Fruit fly (Drosophila melanogaster): Measurements from ENCODE around the gene CG5646.

CG5646 gene

dm6 chr3R:27561114-27561513, at the start of gene CG5646:
CG5646 (minus strand) TSS chr3R:27561319.
- TF ChIP-seq pan (optimal IDR thresholded peaks at IDR 0.05) (no peak), psq (optimal IDR thresholded peaks at IDR 0.05) (no peak)

dm6 chr3R:27610622-27611021, 49.5 kb upstream of the CG5646 start:
- no peak for TF ChIP-seq usp (GFP tag; optimal IDR thresholded peaks at IDR 0.05)
- TF ChIP-seq EcR (GFP tag; optimal IDR thresholded peaks at IDR 0.05), result no peak
- TF ChIP-seq pan (optimal IDR thresholded peaks at IDR 0.05), result no peak
- no peak for TF ChIP-seq Dll (optimal IDR thresholded peaks at IDR 0.05)
- TF ChIP-seq psq (optimal IDR thresholded peaks at IDR 0.05), result no peak

- TF ChIP-seq usp (GFP tag; optimal IDR thresholded peaks at IDR 0.05) (no peak), pan (optimal IDR thresholded peaks at IDR 0.05) (no peak), CG8478 (optimal IDR thresholded peaks at IDR 0.05) (no peak), psq (optimal IDR thresholded peaks at IDR 0.05) (no peak), EcR (GFP tag; optimal IDR thresholded peaks at IDR 0.05) (no peak), Dll (optimal IDR thresholded peaks at IDR 0.05) (no peak)
Observed at dm6 chr3R:27609118-27610042, 48.3 kb upstream of the CG5646 start.

- no peak for TF ChIP-seq usp (GFP tag; optimal IDR thresholded peaks at IDR 0.05)
- no peak for TF ChIP-seq EcR (GFP tag; optimal IDR thresholded peaks at IDR 0.05)
- TF ChIP-seq CG8478 (optimal IDR thresholded peaks at IDR 0.05), result no peak
- no peak for TF ChIP-seq pan (optimal IDR thresholded peaks at IDR 0.05)
- TF ChIP-seq psq (optimal IDR thresholded peaks at IDR 0.05), result no peak
- TF ChIP-seq Dll (optimal IDR thresholded peaks at IDR 0.05), result no peak
Observed at dm6 chr3R:27608536-27608935, 47.4 kb upstream of the CG5646 start.

- TF ChIP-seq CG8478 (optimal IDR thresholded peaks at IDR 0.05), result no peak
- no peak for TF ChIP-seq EcR (GFP tag; optimal IDR thresholded peaks at IDR 0.05)
- TF ChIP-seq Dll (optimal IDR thresholded peaks at IDR 0.05), result no peak
- no peak for TF ChIP-seq pan (optimal IDR thresholded peaks at IDR 0.05)
- TF ChIP-seq usp (GFP tag; optimal IDR thresholded peaks at IDR 0.05), result no peak
- no peak for TF ChIP-seq psq (optimal IDR thresholded peaks at IDR 0.05)
Observed at dm6 chr3R:27608000-27608399, 46.9 kb upstream of the CG5646 start.

dm6 chr3R:27607218-27607929, 46.3 kb upstream of the CG5646 start, which contains the start of the genes dsd and Tusp:
dsd (minus strand) TSS chr3R:27607396.
Tusp (plus strand) TSS chr3R:27607879.
- TF ChIP-seq usp (GFP tag; optimal IDR thresholded peaks at IDR 0.05) (no peak), Dll (optimal IDR thresholded peaks at IDR 0.05) (no peak), psq (optimal IDR thresholded peaks at IDR 0.05) (no peak), CG8478 (optimal IDR thresholded peaks at IDR 0.05) (no peak), EcR (GFP tag; optimal IDR thresholded peaks at IDR 0.05) (no peak), pan (optimal IDR thresholded peaks at IDR 0.05) (no peak)

- TF ChIP-seq EcR (GFP tag; optimal IDR thresholded peaks at IDR 0.05), result no peak
- TF ChIP-seq pan (optimal IDR thresholded peaks at IDR 0.05), result no peak
- no peak for TF ChIP-seq psq (optimal IDR thresholded peaks at IDR 0.05)
- no peak for TF ChIP-seq Dll (optimal IDR thresholded peaks at IDR 0.05)
Observed at dm6 chr3R:27605534-27606250, 44.6 kb upstream of the CG5646 start.

dm6 chr3R:27604636-27605443, 43.7 kb upstream of the CG5646 start:
- no peak for TF ChIP-seq psq (optimal IDR thresholded peaks at IDR 0.05)
- no peak for TF ChIP-seq pan (optimal IDR thresholded peaks at IDR 0.05)
- TF ChIP-seq CG8478 (optimal IDR thresholded peaks at IDR 0.05), result no peak
- no peak for TF ChIP-seq EcR (GFP tag; optimal IDR thresholded peaks at IDR 0.05)

- TF ChIP-seq EcR (GFP tag; optimal IDR thresholded peaks at IDR 0.05) (no peak), psq (optimal IDR thresholded peaks at IDR 0.05) (no peak), Dll (optimal IDR thresholded peaks at IDR 0.05) (no peak), CG8478 (optimal IDR thresholded peaks at IDR 0.05) (no peak), usp (GFP tag; optimal IDR thresholded peaks at IDR 0.05) (no peak), pan (optimal IDR thresholded peaks at IDR 0.05) (no peak)
Observed at dm6 chr3R:27603671-27604070, 42.6 kb upstream of the CG5646 start.

dm6 chr3R:27597258-27597657, 36.1 kb upstream of the CG5646 start:
- no peak for TF ChIP-seq usp (GFP tag; optimal IDR thresholded peaks at IDR 0.05)
- no peak for TF ChIP-seq pan (optimal IDR thresholded peaks at IDR 0.05)
- no peak for TF ChIP-seq Dll (optimal IDR thresholded peaks at IDR 0.05)
- TF ChIP-seq EcR (GFP tag; optimal IDR thresholded peaks at IDR 0.05), result no peak
- no peak for TF ChIP-seq CG8478 (optimal IDR thresholded peaks at IDR 0.05)
- TF ChIP-seq psq (optimal IDR thresholded peaks at IDR 0.05), result no peak

- TF ChIP-seq Dll (optimal IDR thresholded peaks at IDR 0.05) (no peak), CG8478 (optimal IDR thresholded peaks at IDR 0.05) (no peak), usp (GFP tag; optimal IDR thresholded peaks at IDR 0.05) (no peak), pan (optimal IDR thresholded peaks at IDR 0.05) (no peak), EcR (GFP tag; optimal IDR thresholded peaks at IDR 0.05) (no peak), psq (optimal IDR thresholded peaks at IDR 0.05) (no peak)
Observed at dm6 chr3R:27595979-27596378, 34.9 kb upstream of the CG5646 start, which contains the start of gene CG5639. CG5639 (minus strand) TSS chr3R:27596130.
